Worm (Caenorhabditis elegans): ENCODE measurements around the gene fipr-5.

ce11 chrV:10178166-10178565 lies 43.1 kb downstream of the fipr-5 start:
- no peak for TF ChIP-seq T22C8.4 (GFP tag; IDR thresholded peaks at IDR 0.05)
- TF ChIP-seq ztf-29 (GFP tag; IDR thresholded peaks at IDR 0.05), result no peak
